Worm (Caenorhabditis elegans) whole organism, young adult: ENCODE data around the gene Y105C5A.26.
A peak's percentile ranks its signal among the peaks of the same experiment; 100 is the strongest.
"Not testable (repeated sequence)": the region's sequence is repeated elsewhere in the genome, so short reads cannot be mapped to it uniquely, and the experiment has no call there.

Experiments
- B0019.2 ChIP-seq: fragments of 200-800 bp; sonication (Bioruptor generic); conservative IDR thresholded peaks from 2 replicates; pipeline ENCODE4 v1.3.6; 2022; ENCODE audit warnings: missing genetic modification reagents, missing genetic modification characterization, missing compliant biosample characterization
- D2030.7 ChIP-seq: fragments of 200-800 bp; sonication (Bioruptor generic); IDR thresholded peaks from 2 replicates; pipeline ENCODE4 v1.3.6; 2022; ENCODE audit warnings: missing genetic modification reagents, missing genetic modification characterization, missing compliant biosample characterization
- F22D6.2 ChIP-seq: sonication (generic microtip); optimal IDR thresholded peaks from 2 replicates; lab custom pipeline; 2016; ENCODE audit warnings: mild to moderate bottlenecking, missing genetic modification characterization, missing compliant biosample characterization
- attf-6 ChIP-seq: fragments of 200-800 bp; sonication (Bioruptor generic); IDR thresholded peaks from 2 replicates; pipeline ENCODE4 v1.3.6; 2022; ENCODE audit warnings: missing genetic modification reagents, missing genetic modification characterization, missing compliant biosample characterization
- bed-1 ChIP-seq: fragments of 200-800 bp; sonication (Bioruptor generic); IDR thresholded peaks from 2 replicates; pipeline ENCODE4 v1.3.6; 2022; ENCODE audit warnings: missing genetic modification reagents, missing genetic modification characterization, missing compliant biosample characterization
- dox-1 ChIP-seq: fragments of 200-800 bp; sonication (Bioruptor generic); IDR thresholded peaks from 2 replicates; pipeline ENCODE4 v1.3.6; 2022; ENCODE audit warnings: missing genetic modification reagents, missing genetic modification characterization, missing compliant biosample characterization
- egl-18 ChIP-seq: fragments of 200-800 bp; sonication (Bioruptor generic); IDR thresholded peaks from 2 replicates; pipeline ENCODE4 v1.3.6; 2022; ENCODE audit warnings: missing genetic modification reagents, missing genetic modification characterization, missing compliant biosample characterization
- egl-44 ChIP-seq: fragments of 200-800 bp; sonication (Bioruptor generic); IDR thresholded peaks from 2 replicates; pipeline ENCODE4 v1.3.6; 2022; ENCODE audit warnings: missing genetic modification reagents, missing genetic modification characterization, missing compliant biosample characterization
- hmg-1.2 ChIP-seq: fragments of 200-800 bp; sonication (Bioruptor generic); IDR thresholded peaks from 2 replicates; pipeline ENCODE4 v1.3.6; 2022; ENCODE audit warnings: missing genetic modification reagents, missing genetic modification characterization, missing compliant biosample characterization
- hsf-1 ChIP-seq: fragments of 200-800 bp; sonication (Bioruptor generic); IDR thresholded peaks from 2 replicates; pipeline ENCODE4 v1.3.6; 2022; ENCODE audit warnings: missing genetic modification reagents, missing genetic modification characterization, missing compliant biosample characterization
- lsl-1 ChIP-seq: fragments of 200-800 bp; sonication (Bioruptor generic); optimal IDR thresholded peaks from 2 replicates; lab custom pipeline; 2018; ENCODE audit warnings: mild to moderate bottlenecking, missing genetic modification characterization, moderate library complexity, missing compliant biosample characterization
- lsy-27 ChIP-seq: sonication (generic microtip); optimal IDR thresholded peaks from 2 replicates; lab custom pipeline; 2017; ENCODE audit warnings: missing genetic modification characterization, mild to moderate bottlenecking, missing compliant biosample characterization, antibody characterized with exemption, missing genotype, borderline replicate concordance; ENCODE audit not compliant: insufficient read depth
- madf-6 ChIP-seq: fragments of 200-800 bp; sonication (Bioruptor generic); IDR thresholded peaks from 2 replicates; pipeline ENCODE4 v1.3.6; 2022; ENCODE audit warnings: missing genetic modification reagents, missing genetic modification characterization, missing compliant biosample characterization
- nfyb-1 ChIP-seq: fragments of 200-800 bp; sonication (Bioruptor generic); IDR thresholded peaks from 2 replicates; pipeline ENCODE4 v1.3.6; 2022; ENCODE audit warnings: missing genetic modification reagents, missing genetic modification characterization, missing compliant biosample characterization
- nhr-120 ChIP-seq: fragments of 200-800 bp; sonication (Bioruptor generic); IDR thresholded peaks from 2 replicates; pipeline ENCODE4 v1.3.6; 2022; ENCODE audit warnings: missing genetic modification characterization, missing compliant biosample characterization
- nhr-80 ChIP-seq: sonication (generic microtip); optimal IDR thresholded peaks from 2 replicates; lab custom pipeline; 2016; ENCODE audit warnings: missing genetic modification characterization, missing compliant biosample characterization
- pbrm-1 ChIP-seq: fragments of 200-800 bp; sonication (Bioruptor generic); IDR thresholded peaks from 2 replicates; pipeline ENCODE4 v1.3.6; 2022; ENCODE audit warnings: missing genetic modification reagents, missing genetic modification characterization, missing compliant biosample characterization
- rcor-1 ChIP-seq: fragments of 200-800 bp; sonication (Bioruptor generic); IDR thresholded peaks from 2 replicates; pipeline ENCODE4 v1.3.6; 2022; ENCODE audit warnings: missing genetic modification reagents, missing genetic modification characterization, missing compliant biosample characterization
- rpc-1 ChIP-seq, 2 experiments: fragments of 150-350 bp in 1 of 2; sonication (generic microtip) in 1 of 2; optimal IDR thresholded peaks; 2 replicates each; lab custom pipeline; 2014 to 2018; ENCODE audit warnings: missing biosample characterization in 1 of 2, missing genetic modification characterization in 1 of 2, missing genetic modification reagents in 1 of 2, missing genotype in 1 of 2
- snpc-1.1 ChIP-seq: sonication (generic microtip); optimal IDR thresholded peaks from 2 replicates; lab custom pipeline; 2017; ENCODE audit warnings: missing genetic modification characterization, mild to moderate bottlenecking, missing compliant biosample characterization, antibody characterized with exemption, moderate library complexity, missing genotype, missing genetic modification reagents; ENCODE audit not compliant: insufficient read depth
- snpc-3.4 ChIP-seq: sonication (generic microtip); optimal IDR thresholded peaks from 2 replicates; lab custom pipeline; 2017; ENCODE audit warnings: missing genetic modification characterization, mild to moderate bottlenecking, missing compliant biosample characterization, antibody characterized with exemption, moderate library complexity, missing genotype, missing genetic modification reagents
- snpc-4 ChIP-seq, 5 experiments: fragments of 150-350 bp in 1 of 5; sonication (generic microtip) in 4 of 5; optimal IDR thresholded peaks; 2 replicates each; lab custom pipeline; 2014 to 2018; ENCODE audit warnings: missing genetic modification characterization in 5 of 5, missing biosample characterization in 3 of 5, antibody characterized with exemption in 2 of 5, mild to moderate bottlenecking in 2 of 5, missing compliant biosample characterization in 2 of 5, missing genotype in 2 of 5, moderate library complexity in 2 of 5, missing genetic modification reagents in 1 of 5
- tbp1 ChIP-seq: fragments of 200-800 bp; sonication (Bioruptor generic); optimal IDR thresholded peaks from 2 replicates; lab custom pipeline; 2018; ENCODE audit warnings: mild to moderate bottlenecking, missing genetic modification characterization, missing compliant biosample characterization

The Y105C5A.26 gene

DNA sequence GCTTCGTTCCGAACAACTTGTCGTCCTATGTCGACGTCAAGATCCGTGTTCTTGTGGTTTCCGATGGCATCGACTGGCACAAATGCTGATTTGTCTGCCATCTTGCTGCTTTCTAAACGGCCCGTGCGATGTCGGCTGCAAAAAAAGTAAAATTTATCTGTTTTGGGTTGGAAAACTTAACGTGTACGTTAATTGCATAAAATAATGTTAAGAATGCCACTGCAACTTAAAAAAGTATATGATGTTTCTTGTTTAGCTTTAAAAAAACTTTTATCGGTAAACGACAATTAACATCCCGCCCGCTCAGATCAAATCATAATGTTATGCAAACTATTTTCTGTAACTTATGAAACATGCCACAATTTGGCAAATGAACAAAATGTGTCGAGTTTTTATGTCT is at the start of gene Y105C5A.26:
Gene Y105C5A.26, minus strand, starts transcription at position 101 of the 400 bp plus-strand sequence.
- TF ChIP-seq F22D6.2; egl-18 (GFP tag; lab: Robert Waterston, UW); bed-1: not testable (repeated sequence)

DNA sequence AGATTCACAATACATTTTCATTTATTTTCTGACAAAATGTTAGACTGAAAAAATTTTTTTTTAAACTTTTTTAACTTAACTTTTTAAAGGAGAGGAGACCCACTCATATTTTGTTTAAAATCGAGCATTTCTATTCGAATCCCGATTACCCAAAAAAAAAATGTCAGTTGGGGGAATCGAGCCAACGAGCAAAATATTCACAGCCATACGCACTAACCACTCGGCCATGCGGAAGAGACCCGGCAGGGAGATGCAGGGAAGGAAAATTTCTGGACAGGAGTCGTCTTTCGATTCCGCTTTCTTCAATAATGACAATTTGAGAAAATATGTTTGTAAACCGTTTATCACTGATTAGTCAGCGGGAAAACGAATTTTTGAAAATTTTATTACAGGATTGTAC is 48.2 kb upstream of the Y105C5A.26 start:
- peak; percentile 99 for TF ChIP-seq attf-6 (GFP tag; lab: Robert Waterston, UW)
- not testable (repeated sequence) for TF ChIP-seq rpc-1 (optimal IDR thresholded peaks at IDR 0.05; lab: Kevin White, UChicago); snpc-4 (GFP tag; optimal IDR thresholded peaks at IDR 0.05; lab: Kevin White, UChicago)
- TF ChIP-seq rpc-1 (tag; optimal IDR thresholded peaks at IDR 0.05; lab: Kevin White, UChicago) = peak; percentile 16
- 0 out of 2 replicates have a peak, but pooled peaks have one; percentile 34 for TF ChIP-seq nhr-120
- TF ChIP-seq egl-44 = peak; percentile 52; the same call in 1 of the 2 replicates
- 0 out of 2 replicates have a peak, but pooled peaks have one; percentile 23 for TF ChIP-seq D2030.7 (GFP tag; lab: Robert Waterston, UW)
- 0 out of 2 replicates have a peak, but pooled peaks have one; percentile 10 for TF ChIP-seq B0019.2 (GFP tag; lab: Robert Waterston, UW)
- TF ChIP-seq nfyb-1 = peak; percentile 66; the same call in 1 of the 2 replicates
- peak; percentile 44 for TF ChIP-seq tbp1 (GFP tag; lab: Kevin White, UChicago)
- peak; percentile 61 for TF ChIP-seq hmg-1.2 (GFP tag; lab: Robert Waterston, UW)
- TF ChIP-seq rcor-1 (GFP tag; lab: Robert Waterston, UW) = peak; percentile 32; the same call in 1 of the 2 replicates
- TF ChIP-seq hsf-1 = peak; percentile 81
- TF ChIP-seq snpc-4 (tag; optimal IDR thresholded peaks at IDR 0.05; lab: Kevin White, UChicago) = peak in 1 of 4 experiments; percentile 73
- TF ChIP-seq, all 124 proteins: peak for 12; not testable (repeated sequence) for 112

- TF ChIP-seq lsy-27 (tag; lab: Kevin White, UChicago) = no peak
- TF ChIP-seq nhr-80 (tag; lab: Kevin White, UChicago) = peak; percentile 30
These were observed 44.8 kb upstream of the Y105C5A.26 start for ce11 chrIV:15726175-15726574.

ce11 chrIV:15718442-15718841 is 37.1 kb upstream of the Y105C5A.26 start:
- TF ChIP-seq attf-6 (GFP tag; lab: Robert Waterston, UW) (0 out of 2 replicates have a peak, but pooled peaks have one; percentile 7), lsl-1 (GFP tag; lab: Kevin White, UChicago) (no peak), snpc-4 (GFP tag; optimal IDR thresholded peaks at IDR 0.05; lab: Kevin White, UChicago) (no peak), snpc-4 (tag; optimal IDR thresholded peaks at IDR 0.05; lab: Kevin White, UChicago) (peak in 3 of 4 experiments; percentile 9 to 90 (median 67))

DNA sequence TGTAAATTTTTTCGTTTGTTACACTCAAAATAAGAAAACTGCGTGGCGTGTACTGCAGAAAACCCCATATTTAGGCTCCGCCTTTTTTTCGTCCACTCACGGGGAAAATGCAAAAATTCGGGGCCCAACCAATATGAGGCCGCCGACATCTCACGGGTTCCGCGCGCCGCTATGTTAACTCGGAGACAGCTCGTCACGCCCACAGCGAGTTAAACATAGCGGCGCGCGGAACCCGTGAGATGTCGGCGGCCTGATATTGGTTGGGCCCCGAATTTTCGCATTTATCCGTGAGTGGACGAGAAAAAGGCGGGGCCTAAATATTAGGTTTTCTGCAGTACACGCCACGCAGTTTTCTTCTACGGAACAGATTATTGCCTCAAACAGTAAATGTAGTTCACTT is 32.3 kb upstream of the Y105C5A.26 start:
- not testable (repeated sequence) for TF ChIP-seq snpc-4 (GFP tag; optimal IDR thresholded peaks at IDR 0.05; lab: Kevin White, UChicago)
- TF ChIP-seq snpc-4 (tag; optimal IDR thresholded peaks at IDR 0.05; lab: Kevin White, UChicago) = peak in 3 of 4 experiments; percentile 5 to 84 (median 52)

- TF ChIP-seq attf-6 (GFP tag; lab: Robert Waterston, UW) = peak; percentile 74; the same call in 1 of the 2 replicates
- peak; percentile 40 for TF ChIP-seq snpc-4 (GFP tag; optimal IDR thresholded peaks at IDR 0.05; lab: Kevin White, UChicago)
- peak in 3 of 4 experiments; percentile 44 to 92 (median 74) for TF ChIP-seq snpc-4 (tag; optimal IDR thresholded peaks at IDR 0.05; lab: Kevin White, UChicago)
- TF ChIP-seq hmg-1.2 (GFP tag; lab: Robert Waterston, UW) = 0 out of 2 replicates have a peak, but pooled peaks have one; percentile 12
These were observed 29.0 kb upstream of the Y105C5A.26 start for ce11 chrIV:15710351-15710750.

DNA sequence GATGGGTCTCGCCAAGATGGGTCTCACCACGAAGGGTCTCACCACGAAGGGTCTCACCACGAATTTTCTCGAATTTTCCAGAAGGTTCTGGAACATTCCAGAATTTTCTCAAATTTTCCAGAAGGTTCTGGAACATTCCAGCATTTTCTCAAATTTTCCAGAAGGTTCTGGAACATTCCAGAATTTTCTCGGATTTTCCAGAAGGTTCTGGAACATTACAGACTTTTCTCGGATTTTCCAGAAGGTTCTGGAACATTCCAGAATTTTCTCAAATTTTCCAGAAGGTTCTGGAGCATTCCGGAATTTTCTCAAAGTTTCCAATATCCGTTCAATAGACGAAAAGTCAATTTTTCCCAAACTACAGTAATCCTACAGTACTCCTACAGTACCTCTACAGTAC is 27.9 kb upstream of the Y105C5A.26 start:
- TF ChIP-seq dox-1 (GFP tag; lab: Robert Waterston, UW) (0 out of 2 replicates have a peak, but pooled peaks have one; percentile 34), hsf-1 (peak; percentile 95)

DNA sequence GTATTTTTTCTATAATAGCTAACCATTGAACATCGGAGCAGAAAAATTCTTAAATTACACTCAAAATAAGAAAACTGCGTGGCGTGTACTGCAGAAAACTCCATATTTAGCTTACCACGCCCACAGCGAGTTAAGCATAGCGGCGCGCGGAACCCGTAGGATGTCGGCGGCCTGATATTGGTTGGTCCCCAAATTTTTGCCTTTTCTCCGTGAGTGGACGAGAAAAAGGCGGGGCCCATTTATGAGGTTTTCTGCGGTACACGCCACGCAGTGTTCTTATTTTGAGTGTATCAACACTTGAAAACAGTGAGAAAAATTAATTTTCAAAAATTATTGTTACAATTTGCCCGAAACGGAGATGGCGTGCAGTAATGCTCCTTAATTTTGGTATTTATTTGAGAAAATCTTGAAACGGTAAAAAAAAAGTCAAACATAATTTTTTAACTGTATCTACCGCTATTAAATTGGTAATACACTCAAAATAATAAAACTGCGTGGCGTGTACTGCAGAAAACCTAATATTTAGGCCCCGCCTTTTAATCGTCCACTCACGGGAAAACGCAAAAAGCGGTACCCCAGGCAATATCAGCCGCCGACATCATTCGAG is 22.4 kb upstream of the Y105C5A.26 start:
- TF ChIP-seq tbp1 (GFP tag; lab: Kevin White, UChicago) (peak; percentile 23), hsf-1 (peak; percentile 69), madf-6 (GFP tag; lab: Robert Waterston, UW) (peak; percentile 49; the same call in 1 of the 2 replicates), attf-6 (GFP tag; lab: Robert Waterston, UW) (peak; percentile 99), rcor-1 (GFP tag; lab: Robert Waterston, UW) (peak; percentile 30; the same call in 1 of the 2 replicates), pbrm-1 (GFP tag; lab: Robert Waterston, UW) (peak; percentile 64), hmg-1.2 (GFP tag; lab: Robert Waterston, UW) (peak; percentile 69; the same call in 1 of the 2 replicates), snpc-1.1 (tag; lab: Kevin White, UChicago) (peak; percentile 82), snpc-3.4 (tag; lab: Kevin White, UChicago) (peak; percentile 28), D2030.7 (GFP tag; lab: Robert Waterston, UW) (peak; percentile 42), dox-1 (GFP tag; lab: Robert Waterston, UW) (0 out of 2 replicates have a peak, but pooled peaks have one; percentile 18), snpc-4 (GFP tag; optimal IDR thresholded peaks at IDR 0.05; lab: Kevin White, UChicago) (peak; percentile 91), snpc-4 (tag; optimal IDR thresholded peaks at IDR 0.05; lab: Kevin White, UChicago) (peak; percentile 85 to 96 (median 90))
